Worm (Caenorhabditis elegans): ENCODE results near the gene ocr-2.

Gene ocr-2

DNA sequence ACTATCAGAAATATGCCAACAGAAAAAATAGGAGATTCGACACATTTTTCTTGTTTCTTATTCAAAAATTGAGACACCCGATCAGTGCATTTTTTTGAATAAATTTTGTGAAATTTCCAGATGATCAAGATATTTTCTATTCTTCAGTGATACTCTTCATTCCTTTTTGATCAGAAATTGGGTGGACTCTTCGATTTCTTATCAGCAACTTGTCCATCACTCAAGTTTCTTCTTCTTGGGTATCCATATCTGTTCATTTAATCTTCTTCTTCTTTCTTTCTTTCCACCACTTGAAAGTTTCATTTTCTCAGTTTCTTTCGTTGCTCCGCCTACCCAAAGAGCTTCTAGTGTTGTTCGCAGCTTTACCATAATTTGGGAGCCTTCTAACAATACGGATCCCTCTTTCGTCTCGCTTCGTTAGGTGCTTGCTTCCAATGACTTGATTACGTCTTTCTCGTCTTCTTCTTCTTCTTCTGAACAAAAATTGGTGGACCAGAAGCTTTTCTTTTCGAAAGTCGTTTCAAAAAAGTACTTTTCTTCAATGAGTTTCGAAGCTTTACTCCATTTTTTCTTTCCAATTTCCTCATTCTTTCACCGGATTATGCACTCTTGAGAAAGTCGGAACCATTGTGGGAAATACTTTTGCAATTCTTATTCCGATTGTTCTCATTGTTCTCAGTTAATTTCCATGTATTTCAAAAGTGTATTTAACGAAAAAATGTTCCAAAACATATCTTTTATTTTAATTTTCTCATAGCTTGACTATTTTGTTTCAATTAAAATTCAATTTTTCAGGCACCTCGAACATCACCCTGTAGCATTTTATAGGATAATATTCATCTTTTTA lies 44.0 kb downstream of the ocr-2 start, which contains the start of gene pct-1:
pct-1 (plus strand) TSS at position 797 of the 847 bp plus-strand sequence.
- TF ChIP-seq him-1 (tag; optimal IDR thresholded peaks at IDR 0.05) (no peak), W03F9.2 (tag; optimal IDR thresholded peaks at IDR 0.05) (no peak), dao-5 (tag; optimal IDR thresholded peaks at IDR 0.05) (no peak)

DNA sequence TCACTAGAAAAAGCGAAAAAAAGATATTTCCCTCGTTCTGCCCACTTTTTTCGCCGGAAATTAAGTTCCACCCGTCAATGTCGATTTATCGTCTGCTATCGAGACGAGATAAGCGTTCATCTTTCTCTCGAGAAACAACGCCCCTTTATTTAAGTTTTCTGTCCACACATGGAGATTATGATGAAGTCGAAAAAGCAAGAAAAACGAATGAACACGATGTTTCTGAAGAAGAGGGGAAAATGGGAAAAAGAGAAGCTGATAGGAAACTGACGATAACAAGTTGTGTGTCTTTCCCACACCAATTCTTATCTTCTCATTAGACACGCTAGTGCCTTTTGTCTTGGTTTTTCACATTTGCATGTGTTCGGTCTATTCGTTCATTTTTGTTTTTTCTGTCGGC lies 45.1 kb downstream of the ocr-2 start:
- no peak for TF ChIP-seq him-1 (tag; optimal IDR thresholded peaks at IDR 0.05)
- TF ChIP-seq dao-5 (tag; optimal IDR thresholded peaks at IDR 0.05), result no peak
- no peak for TF ChIP-seq W03F9.2 (tag; optimal IDR thresholded peaks at IDR 0.05)

DNA sequence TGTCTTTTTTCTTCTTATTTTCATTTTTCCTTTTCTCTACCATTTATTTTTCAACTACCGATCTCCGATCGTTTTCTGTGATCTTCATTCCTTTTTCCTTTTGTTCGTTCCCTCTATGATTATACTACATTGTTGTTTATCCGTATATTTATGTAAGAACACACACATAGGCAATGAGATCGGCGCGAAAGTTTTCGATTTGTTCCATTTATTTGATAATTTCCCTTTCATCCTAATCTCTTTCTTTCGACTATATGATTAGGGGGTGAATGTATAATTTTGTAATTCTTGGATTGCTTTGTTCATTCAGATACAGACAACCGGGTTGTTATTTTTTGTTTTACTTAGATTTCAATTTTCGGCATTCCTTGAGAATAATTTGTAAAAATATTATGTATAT lies 46.3 kb downstream of the ocr-2 start:
- TF ChIP-seq W03F9.2 (tag; optimal IDR thresholded peaks at IDR 0.05) (no peak), dao-5 (tag; optimal IDR thresholded peaks at IDR 0.05) (no peak), him-1 (tag; optimal IDR thresholded peaks at IDR 0.05) (no peak)

DNA sequence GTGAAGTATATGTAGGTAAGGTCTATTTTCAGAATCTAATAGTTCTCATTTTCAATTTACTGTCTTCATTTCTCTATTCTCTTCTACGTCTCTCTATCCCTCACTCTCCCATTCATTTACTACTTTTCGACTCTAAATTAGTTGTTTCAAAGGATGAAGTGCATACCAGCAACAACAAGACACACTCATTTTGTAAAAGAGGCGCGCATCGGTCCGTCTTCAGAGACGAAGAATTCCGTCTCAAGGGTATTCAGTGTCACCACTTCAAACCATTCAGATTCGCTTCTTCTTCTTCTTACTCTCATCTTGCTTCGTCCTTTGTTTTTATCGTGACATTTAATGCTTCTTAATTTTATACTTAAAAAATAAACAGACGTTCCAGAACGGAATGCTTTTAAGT lies 48.5 kb downstream of the ocr-2 start:
- TF ChIP-seq W03F9.2 (tag; optimal IDR thresholded peaks at IDR 0.05) (no peak), dao-5 (tag; optimal IDR thresholded peaks at IDR 0.05) (no peak), him-1 (tag; optimal IDR thresholded peaks at IDR 0.05) (no peak)

DNA sequence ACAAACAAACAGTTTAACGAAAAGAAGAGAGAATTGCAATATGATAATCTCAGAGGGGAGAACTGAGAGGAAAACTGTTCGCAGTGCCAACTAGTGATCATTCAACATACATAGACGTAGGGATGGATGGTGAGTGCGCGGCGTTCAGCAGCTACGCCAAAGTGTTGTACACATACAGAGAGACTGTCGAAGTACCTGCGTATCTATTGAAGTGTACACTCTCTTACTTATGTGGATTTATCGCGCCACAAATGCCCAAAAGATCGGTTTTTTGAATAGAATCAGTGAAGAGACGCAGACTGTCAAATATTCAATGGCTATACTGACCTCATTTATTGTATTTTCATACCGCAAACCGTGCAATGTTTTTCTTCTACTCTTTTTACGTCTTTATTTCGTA lies 49.6 kb downstream of the ocr-2 start:
- TF ChIP-seq dao-5 (tag; optimal IDR thresholded peaks at IDR 0.05), result no peak
- no peak for TF ChIP-seq him-1 (tag; optimal IDR thresholded peaks at IDR 0.05)
- no peak for TF ChIP-seq W03F9.2 (tag; optimal IDR thresholded peaks at IDR 0.05)

DNA sequence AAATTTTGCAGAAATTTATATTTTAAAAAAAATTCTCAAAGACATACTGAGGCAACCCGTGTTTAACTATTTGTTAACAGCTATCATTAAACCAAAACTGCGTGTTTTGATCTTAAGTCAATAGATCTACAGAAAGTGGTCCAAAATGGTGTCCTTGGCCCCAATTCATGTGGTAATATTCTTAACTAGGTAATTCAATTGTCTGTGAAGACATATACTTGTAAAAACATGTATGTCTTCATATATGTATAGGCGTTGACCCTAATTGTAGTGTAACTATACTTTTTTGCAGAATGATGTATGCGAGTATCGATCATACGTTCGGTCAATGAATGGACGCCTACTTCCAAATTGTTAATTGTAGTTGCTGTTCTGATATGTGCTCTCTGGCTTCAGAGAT lies 50.2 kb downstream of the ocr-2 start, which contains the start of gene C07G1.15:
C07G1.15 (plus strand) TSS at position 301 of the 400 bp plus-strand sequence.
- TF ChIP-seq him-1 (tag; optimal IDR thresholded peaks at IDR 0.05) (no peak), dao-5 (tag; optimal IDR thresholded peaks at IDR 0.05) (no peak), W03F9.2 (tag; optimal IDR thresholded peaks at IDR 0.05) (no peak)

DNA sequence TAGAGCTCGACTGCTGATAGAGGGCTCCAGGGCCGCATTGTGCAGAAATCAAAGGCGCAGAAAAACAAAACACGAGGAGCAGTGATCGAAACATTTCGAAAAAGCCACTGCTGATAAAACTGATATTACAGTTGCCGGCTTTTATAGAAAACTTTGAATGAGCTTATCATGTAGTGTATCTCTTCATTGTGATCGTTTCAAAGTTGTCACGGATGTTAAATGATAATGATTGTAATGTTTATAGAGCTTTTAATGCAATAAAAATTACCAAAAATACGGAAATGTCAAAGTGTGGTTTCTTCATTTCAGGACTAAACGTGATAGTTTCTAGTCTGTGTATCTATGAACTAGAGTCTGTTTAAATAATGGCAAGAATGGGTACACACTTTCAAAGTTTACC lies 51.2 kb downstream of the ocr-2 start, which contains the start of gene clec-52:
clec-52 (minus strand) TSS at position 101 of the 400 bp plus-strand sequence.
- TF ChIP-seq him-1 (tag; optimal IDR thresholded peaks at IDR 0.05) (no peak), dao-5 (tag; optimal IDR thresholded peaks at IDR 0.05) (no peak), W03F9.2 (tag; optimal IDR thresholded peaks at IDR 0.05) (no peak)

DNA sequence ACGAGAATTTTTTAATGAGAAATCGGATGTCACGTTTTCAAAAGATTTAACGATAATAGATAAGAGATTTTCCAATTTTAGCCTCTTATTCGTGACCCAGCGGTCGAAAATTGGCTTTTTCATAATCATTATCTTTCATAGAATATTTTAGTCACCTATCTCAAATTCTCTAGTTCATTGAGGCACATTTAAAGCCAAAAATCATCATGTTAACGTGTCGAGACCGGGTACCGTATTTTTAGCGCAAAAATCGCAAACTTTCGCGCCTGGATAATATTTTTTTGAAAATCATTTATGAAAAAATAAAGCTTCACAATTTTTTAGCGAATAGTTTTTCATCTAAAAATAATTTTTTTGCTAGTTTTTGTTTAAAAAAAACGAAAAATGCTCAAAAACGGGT lies 53.9 kb downstream of the ocr-2 start, which contains the start of gene B0218.7:
B0218.7 (minus strand) TSS at position 101 of the 400 bp plus-strand sequence.
- TF ChIP-seq him-1 (tag; optimal IDR thresholded peaks at IDR 0.05), result no peak
- TF ChIP-seq dao-5 (tag; optimal IDR thresholded peaks at IDR 0.05), result no peak
- no peak for TF ChIP-seq W03F9.2 (tag; optimal IDR thresholded peaks at IDR 0.05)

DNA sequence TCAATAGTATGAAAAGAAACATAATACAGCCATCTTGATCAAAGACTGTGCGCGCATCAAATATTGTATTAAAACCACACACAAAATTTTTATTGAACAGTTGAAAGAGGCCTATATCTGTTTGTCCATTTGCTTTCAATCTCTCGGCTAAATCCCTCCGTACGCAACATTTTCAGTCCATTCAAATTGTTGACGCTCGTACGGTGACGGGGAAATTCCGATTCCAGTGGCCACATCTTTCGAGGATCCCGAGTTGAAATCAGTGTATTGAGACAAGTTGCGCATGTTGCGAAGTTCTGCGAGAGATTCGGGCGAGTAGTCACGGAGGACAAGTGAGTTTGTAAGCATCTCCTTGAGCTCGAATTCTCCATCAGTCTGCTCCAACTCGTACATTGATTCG lies 55.4 kb downstream of the ocr-2 start:
- TF ChIP-seq him-1 (tag; optimal IDR thresholded peaks at IDR 0.05), result no peak
- no peak for TF ChIP-seq dao-5 (tag; optimal IDR thresholded peaks at IDR 0.05)
- no peak for TF ChIP-seq W03F9.2 (tag; optimal IDR thresholded peaks at IDR 0.05)

All from whole organism, L4/young adult.